Fruit fly (Drosophila melanogaster) whole organism, embryonic: ENCODE data around the gene Mbs.

ENCODE experiments used
- Asciz ChIP-seq: fragments of 200-800 bp; sonication (Bioruptor generic); optimal IDR thresholded peaks from 2 replicates; lab custom pipeline; 2017; ENCODE audit warnings: missing biosample characterization, mild to moderate bottlenecking, missing genetic modification characterization, missing genetic modification reagents
- Awh ChIP-seq: fragments of 200-800 bp; sonication (Bioruptor generic); IDR thresholded peaks from 2 replicates; pipeline ENCODE4, ENCODE4 v1.3.6; 2022; ENCODE audit warnings: missing biosample characterization, missing genetic modification characterization
- BtbVII ChIP-seq: fragments of 200-800 bp; sonication (Bioruptor generic); optimal IDR thresholded peaks from 3 replicates; lab custom pipeline; 2017; ENCODE audit warnings: missing biosample characterization, mild to moderate bottlenecking, missing genetic modification characterization
- CG10147 ChIP-seq: fragments of 200-800 bp; sonication (Bioruptor generic); optimal IDR thresholded peaks from 2 replicates; lab custom pipeline; 2019; ENCODE audit warnings: missing biosample characterization, mild to moderate bottlenecking, missing genetic modification characterization, moderate library complexity
- CG12155 ChIP-seq: fragments of 200-800 bp; sonication (Bioruptor generic); optimal IDR thresholded peaks from 3 replicates; lab custom pipeline; 2016; ENCODE audit warnings: missing biosample characterization, missing genetic modification characterization
- CG14050 ChIP-seq: fragments of 200-800 bp; sonication (Bioruptor generic); IDR thresholded peaks from 3 replicates; pipeline ENCODE4 v1.3.6; 2022; ENCODE audit warnings: missing biosample characterization, missing genetic modification characterization
- CG17186 ChIP-seq: fragments of 200-800 bp; sonication (Bioruptor generic); optimal IDR thresholded peaks from 3 replicates; lab custom pipeline; 2017; ENCODE audit warnings: missing biosample characterization, missing genetic modification reagents, missing genetic modification characterization
- CG2120 ChIP-seq: fragments of 200-800 bp; sonication (Bioruptor generic); optimal IDR thresholded peaks from 3 replicates; lab custom pipeline; 2016; ENCODE audit warnings: missing biosample characterization, missing genetic modification characterization
- CG32532 ChIP-seq: fragments of 200-800 bp; sonication (Bioruptor generic); IDR thresholded peaks from 2 replicates; pipeline ENCODE4 v1.3.6; 2022; ENCODE audit warnings: missing biosample characterization, missing genetic modification characterization
- CG34422 ChIP-seq: fragments of 200-800 bp; sonication (Bioruptor generic); IDR thresholded peaks from 3 replicates; pipeline ENCODE4 v1.3.6; 2022; ENCODE audit warnings: missing biosample characterization, missing genetic modification characterization
- CG7839 ChIP-seq: fragments of 200-800 bp; sonication (Bioruptor generic); optimal IDR thresholded peaks from 3 replicates; lab custom pipeline; 2018; ENCODE audit warnings: missing biosample characterization, mild to moderate bottlenecking, missing genetic modification characterization, moderate library complexity
- CG8089 ChIP-seq: fragments of 200-800 bp; sonication (Bioruptor generic); optimal IDR thresholded peaks from 3 replicates; lab custom pipeline; 2016; ENCODE audit warnings: missing biosample characterization, missing genetic modification characterization
- CG8281 ChIP-seq: fragments of 200-800 bp; sonication (Bioruptor generic); optimal IDR thresholded peaks from 2 replicates; lab custom pipeline; 2018; ENCODE audit warnings: missing biosample characterization, mild to moderate bottlenecking, missing genetic modification characterization, moderate library complexity
- CG9876 ChIP-seq: fragments of 200-800 bp; sonication (Bioruptor generic); optimal IDR thresholded peaks from 2 replicates; lab custom pipeline; 2016; ENCODE audit warnings: missing biosample characterization, missing genetic modification characterization
- Dp ChIP-seq: fragments of 200-800 bp; sonication (Bioruptor generic); optimal IDR thresholded peaks from 2 replicates; lab custom pipeline; 2018; ENCODE audit warnings: missing biosample characterization, mild to moderate bottlenecking, missing genetic modification characterization, moderate library complexity
- Dref ChIP-seq: fragments of 200-800 bp; sonication (Bioruptor generic); IDR thresholded peaks from 2 replicates; pipeline ENCODE4 v1.3.6; 2022; ENCODE audit warnings: missing biosample characterization, missing genetic modification characterization
- Hand ChIP-seq: fragments of 200-800 bp; sonication (Bioruptor generic); optimal IDR thresholded peaks from 2 replicates; lab custom pipeline; 2017; ENCODE audit warnings: mild to moderate bottlenecking, missing biosample characterization, missing genetic modification reagents, missing genetic modification characterization
- Hr51 ChIP-seq, 2 experiments: fragments of 200-800 bp; sonication (Bioruptor generic); optimal IDR thresholded peaks; 2 replicates in 1 of 2; 3 replicates in 1 of 2; lab custom pipeline; 2016 to 2018; ENCODE audit warnings: missing biosample characterization in 2 of 2, missing genetic modification characterization in 2 of 2, mild to moderate bottlenecking in 1 of 2, moderate library complexity in 1 of 2
- Med ChIP-seq: fragments of 200-800 bp; sonication (Bioruptor generic); peaks from one replicate; lab custom pipeline; 2016; ENCODE audit warnings: missing biosample characterization, missing genetic modification characterization, mild to moderate bottlenecking, inconsistent platforms, moderate library complexity
- NfI ChIP-seq: fragments of 200-800 bp; sonication (Bioruptor generic); optimal IDR thresholded peaks from 3 replicates; lab custom pipeline; 2018; ENCODE audit warnings: missing biosample characterization, mild to moderate bottlenecking, missing genetic modification characterization, moderate library complexity
- Pdp1 ChIP-seq, 2 experiments: fragments of 200-800 bp; sonication (Bioruptor generic); optimal IDR thresholded peaks; 3 replicates each; lab custom pipeline; 2016; ENCODE audit warnings: missing biosample characterization in 2 of 2, missing genetic modification characterization in 2 of 2, mild to moderate bottlenecking in 1 of 2, moderate library complexity in 1 of 2
- Scr ChIP-seq: fragments of 200-800 bp; sonication (Bioruptor generic); IDR thresholded peaks from 2 replicates; pipeline ENCODE4 v1.3.6; 2022; ENCODE audit warnings: missing biosample characterization, missing genetic modification characterization; ENCODE audit not compliant: partially characterized antibody
- Sin3A ChIP-seq: fragments of >200 bp; optimal IDR thresholded peaks from 2 replicates; lab custom pipeline; 2018
- Spps ChIP-seq: fragments of 200-800 bp; sonication (Bioruptor generic); optimal IDR thresholded peaks from 2 replicates; lab custom pipeline; 2018; ENCODE audit warnings: missing biosample characterization, mild to moderate bottlenecking, missing genetic modification characterization
- Trl ChIP-seq, 3 experiments: fragments of >200 bp in 2 of 3; fragments of 200-800 bp in 1 of 3; sonication (Bioruptor generic) in 1 of 3; optimal IDR thresholded peaks; 2 replicates in 1 of 3; 3 replicates in 2 of 3; lab custom pipeline; 2016 to 2017; ENCODE audit warnings: missing biosample characterization in 1 of 3, missing genetic modification characterization in 1 of 3
- abd-A ChIP-seq: fragments of 200-800 bp; sonication (Bioruptor generic); optimal IDR thresholded peaks from 3 replicates; lab custom pipeline; 2019; ENCODE audit warnings: missing biosample characterization, mild to moderate bottlenecking, missing genetic modification characterization, moderate library complexity
- bowl ChIP-seq: fragments of 200-800 bp; sonication (Bioruptor generic); IDR thresholded peaks from 2 replicates; pipeline ENCODE4 v1.3.6; 2022; ENCODE audit warnings: missing biosample characterization, missing genetic modification characterization
- chinmo ChIP-seq: fragments of 200-800 bp; sonication (Bioruptor generic); IDR thresholded peaks from 4 replicates; pipeline ENCODE4 v1.3.6; 2022; ENCODE audit warnings: missing biosample characterization, missing genetic modification characterization; ENCODE audit not compliant: partially characterized antibody
- crc ChIP-seq: fragments of 200-800 bp; sonication (Bioruptor generic); optimal IDR thresholded peaks from 2 replicates; lab custom pipeline; 2016; ENCODE audit warnings: missing biosample characterization, missing genetic modification characterization
- crol ChIP-seq: fragments of 200-800 bp; sonication (Bioruptor generic); IDR thresholded peaks from 2 replicates; pipeline ENCODE4 v1.3.6; 2022; ENCODE audit warnings: missing biosample characterization, missing genetic modification characterization
- da ChIP-seq: fragments of 200-800 bp; sonication (Bioruptor generic); optimal IDR thresholded peaks from 2 replicates; lab custom pipeline; 2016; ENCODE audit warnings: missing biosample characterization, missing genetic modification characterization
- dati ChIP-seq: fragments of 200-800 bp; sonication (Bioruptor generic); IDR thresholded peaks from 2 replicates; pipeline ENCODE4 v1.3.6; 2022; ENCODE audit warnings: missing biosample characterization, missing genetic modification characterization
- dmrt99B ChIP-seq: fragments of 200-800 bp; sonication (Bioruptor generic); optimal IDR thresholded peaks from 2 replicates; lab custom pipeline; 2018; ENCODE audit warnings: missing biosample characterization, mild to moderate bottlenecking, missing genetic modification characterization, moderate library complexity
- fd96Cb ChIP-seq: fragments of 200-800 bp; sonication (Bioruptor generic); optimal IDR thresholded peaks from 2 replicates; lab custom pipeline; 2018; ENCODE audit warnings: missing biosample characterization, mild to moderate bottlenecking, missing genetic modification characterization, moderate library complexity
- gsb-n ChIP-seq: fragments of 200-800 bp; sonication (Bioruptor generic); optimal IDR thresholded peaks from 3 replicates; lab custom pipeline; 2018; ENCODE audit warnings: missing biosample characterization, mild to moderate bottlenecking, missing genetic modification characterization
- ken ChIP-seq: fragments of 200-800 bp; sonication (Bioruptor generic); IDR thresholded peaks from 3 replicates; pipeline ENCODE4 v1.3.6; 2022; ENCODE audit warnings: missing biosample characterization, missing genetic modification characterization
- lbe ChIP-seq: fragments of 200-800 bp; sonication (Bioruptor generic); optimal IDR thresholded peaks from 2 replicates; lab custom pipeline; 2016; ENCODE audit warnings: missing biosample characterization, mild to moderate bottlenecking, missing genetic modification characterization
- lilli ChIP-seq: fragments of 200-800 bp; sonication (Bioruptor generic); optimal IDR thresholded peaks from 3 replicates; lab custom pipeline; 2016; ENCODE audit warnings: missing biosample characterization, missing genetic modification characterization
- nerfin-2 ChIP-seq: fragments of 200-800 bp; sonication (Bioruptor generic); IDR thresholded peaks from 2 replicates; pipeline ENCODE4 v1.3.6; 2022; ENCODE audit warnings: missing biosample characterization, missing genetic modification characterization; ENCODE audit not compliant: partially characterized antibody
- ranshi ChIP-seq: fragments of 200-800 bp; sonication (Bioruptor generic); IDR thresholded peaks from 2 replicates; pipeline ENCODE4 v1.3.6; 2022; ENCODE audit warnings: missing biosample characterization, missing genetic modification characterization
- repo ChIP-seq: fragments of 200-800 bp; sonication (Bioruptor generic); optimal IDR thresholded peaks from 2 replicates; lab custom pipeline; 2016; ENCODE audit warnings: missing biosample characterization, missing genetic modification characterization
- row ChIP-seq: fragments of 200-800 bp; sonication (Bioruptor generic); IDR thresholded peaks from 3 replicates; pipeline ENCODE4 v1.3.6; 2022; ENCODE audit warnings: missing biosample characterization, missing genetic modification characterization
- sd ChIP-seq: fragments of 200-800 bp; sonication (Bioruptor generic); optimal IDR thresholded peaks from 3 replicates; lab custom pipeline; 2018; ENCODE audit warnings: missing biosample characterization, mild to moderate bottlenecking, missing genetic modification characterization, moderate library complexity
- sens ChIP-seq: fragments of 200-800 bp; sonication (Bioruptor generic); peaks from one replicate; lab custom pipeline; 2016; ENCODE audit warnings: missing biosample characterization, missing genetic modification characterization
- sqz ChIP-seq: fragments of 200-800 bp; sonication (Bioruptor generic); optimal IDR thresholded peaks from 3 replicates; lab custom pipeline; 2018; ENCODE audit warnings: missing biosample characterization, mild to moderate bottlenecking, missing genetic modification characterization
- stc ChIP-seq: fragments of 200-800 bp; sonication (Bioruptor generic); IDR thresholded peaks from 2 replicates; pipeline ENCODE4 v1.3.6; 2022; ENCODE audit warnings: missing biosample characterization, missing genetic modification characterization
- tgo ChIP-seq: fragments of 200-800 bp; sonication (Bioruptor generic); IDR thresholded peaks from 3 replicates; pipeline ENCODE4 v1.3.6; 2022; ENCODE audit warnings: missing biosample characterization, missing genetic modification characterization
- tin ChIP-seq: fragments of 200-800 bp; sonication (Bioruptor generic); optimal IDR thresholded peaks from 3 replicates; lab custom pipeline; 2016; ENCODE audit warnings: missing biosample characterization, missing genetic modification characterization

Mbs gene

DNA sequence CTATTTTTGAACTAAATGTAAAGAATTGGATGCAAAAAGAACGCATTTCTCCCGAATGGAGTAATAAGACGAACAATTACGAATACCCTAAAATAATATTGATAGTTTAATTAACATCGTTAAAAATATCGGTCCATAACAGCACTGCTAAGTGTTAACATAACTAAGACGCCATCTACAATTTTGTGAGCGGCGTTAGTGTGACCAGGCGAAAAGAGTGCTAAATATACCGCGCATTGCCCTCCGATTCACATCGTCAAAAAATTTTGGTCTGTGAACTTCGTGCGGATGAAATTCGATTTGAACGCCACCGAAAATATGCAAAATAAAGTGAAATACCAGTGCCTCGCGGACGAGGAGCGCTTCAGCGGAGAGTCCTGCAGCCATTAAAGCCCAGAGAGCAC is at the start of gene Mbs (continued):
- TF ChIP-seq ranshi (GFP tag; lab: Robert Waterston, UW) (no peak), Dref (GFP tag; lab: Robert Waterston, UW) (peak; percentile 41), lbe (GFP tag; lab: Kevin White, UChicago) (no peak), CG34422 (peak; percentile 50; the same call in 1 of the 3 replicates), CG32532 (no peak), Trl (optimal IDR thresholded peaks at IDR 0.05; lab: Kevin White, UChicago) (no peak), Trl (GFP tag; optimal IDR thresholded peaks at IDR 0.05; lab: Kevin White, UChicago) (no peak), Spps (no peak), da (GFP tag; lab: Kevin White, UChicago) (no peak), Sin3A (lab: Kevin White, UChicago) (peak; percentile 27), repo (GFP tag; lab: Kevin White, UChicago) (no peak), stc (GFP tag; lab: Robert Waterston, UW) (no peak), Asciz (peak; percentile 18), Hand (GFP tag; lab: Kevin White, UChicago) (no peak), Scr (GFP tag; lab: Robert Waterston, UW) (peak; percentile 65), NfI (GFP tag; lab: Kevin White, UChicago) (no peak), fd96Cb (tag; lab: Kevin White, UChicago) (no peak), row (peak; percentile 32; the same call in 1 of the 3 replicates), nerfin-2 (GFP tag; lab: Robert Waterston, UW) (0 out of 2 replicates have a peak, but pooled peaks have one; percentile 7), dati (GFP tag; lab: Robert Waterston, UW) (no peak), Dp (GFP tag; lab: Kevin White, UChicago) (no peak)

DNA sequence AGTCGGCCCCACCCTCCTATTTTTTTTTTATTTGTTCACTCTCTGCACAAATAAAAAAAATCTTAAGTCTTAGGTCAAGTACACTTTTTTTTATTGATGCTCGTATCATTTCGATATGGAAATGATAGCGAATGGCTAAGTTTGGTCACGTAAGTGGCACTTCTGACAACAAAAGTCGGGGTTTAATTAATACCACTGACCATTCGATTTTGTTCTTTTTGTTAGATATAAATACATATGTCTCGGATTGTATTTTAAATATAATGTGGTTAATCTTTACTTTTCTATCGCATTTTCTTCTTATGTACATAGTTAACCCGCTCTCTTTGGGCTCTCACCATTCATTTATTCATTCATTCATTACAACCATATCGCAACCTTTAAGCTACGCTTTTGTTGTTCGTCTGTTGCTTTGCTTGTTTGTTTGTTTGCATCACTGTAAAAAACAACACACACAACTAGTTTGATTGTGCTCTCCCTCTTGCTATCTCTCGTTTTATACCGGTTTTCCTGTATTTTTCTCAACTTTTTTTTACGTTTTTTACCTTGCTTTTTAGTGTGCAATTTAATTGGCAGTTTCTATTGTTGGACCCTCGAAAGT is 49.5 kb upstream of the Mbs start:
- peak; percentile 6 for TF ChIP-seq CG7839
- TF ChIP-seq crc (GFP tag; lab: Kevin White, UChicago) = peak; percentile 5
- no peak for TF ChIP-seq tin (GFP tag; lab: Kevin White, UChicago)
- TF ChIP-seq sd (tag; lab: Kevin White, UChicago) = peak; percentile 6
- TF ChIP-seq lilli (GFP tag; lab: Kevin White, UChicago) = peak; percentile 1
- TF ChIP-seq gsb-n (tag; lab: Kevin White, UChicago) = no peak
- TF ChIP-seq Med (GFP tag; lab: Kevin White, UChicago) = peak; percentile 72
- TF ChIP-seq CG17186 = no peak
- TF ChIP-seq Awh (GFP tag; lab: Robert Waterston, UW) = no peak
- 0 out of 3 replicates have a peak, but pooled peaks have one; percentile 10 for TF ChIP-seq row
- peak in 1 of 2 experiments; percentile 25 for TF ChIP-seq Hr51 (GFP tag; optimal IDR thresholded peaks at IDR 0.05; lab: Kevin White, UChicago)
- no peak for TF ChIP-seq ken (GFP tag; lab: Robert Waterston, UW)
- TF ChIP-seq chinmo (GFP tag; lab: Robert Waterston, UW) = 0 out of 4 replicates have a peak, but pooled peaks have one; percentile 17
- peak in 1 of 2 experiments; percentile 10 for TF ChIP-seq Pdp1 (GFP tag; optimal IDR thresholded peaks at IDR 0.05; lab: Kevin White, UChicago)
- TF ChIP-seq sens = peak; percentile 77
- TF ChIP-seq dmrt99B (tag; lab: Kevin White, UChicago) = peak; percentile 5
- TF ChIP-seq Dref (GFP tag; lab: Robert Waterston, UW) = no peak
- no peak for TF ChIP-seq CG12155 (GFP tag; lab: Kevin White, UChicago)
- TF ChIP-seq CG14050 = no peak
- TF ChIP-seq abd-A (tag; lab: Kevin White, UChicago) = peak; percentile 14
- peak; percentile 98 for TF ChIP-seq CG8281
- TF ChIP-seq CG2120 (GFP tag; lab: Kevin White, UChicago) = peak; percentile 8
- no peak for TF ChIP-seq tgo (GFP tag; lab: Robert Waterston, UW)
- no peak for TF ChIP-seq crol (GFP tag; lab: Robert Waterston, UW)
- TF ChIP-seq CG10147 = no peak
- no peak for TF ChIP-seq bowl (GFP tag; lab: Robert Waterston, UW)
- TF ChIP-seq BtbVII (GFP tag; lab: Kevin White, UChicago) = peak; percentile 61
- TF ChIP-seq Trl (optimal IDR thresholded peaks at IDR 0.05; lab: Kevin White, UChicago) = peak in 1 of 2 experiments; percentile 18
- TF ChIP-seq Trl (GFP tag; optimal IDR thresholded peaks at IDR 0.05; lab: Kevin White, UChicago) = no peak
- no peak for TF ChIP-seq CG9876 (GFP tag; lab: Kevin White, UChicago)
- no peak for TF ChIP-seq CG8089 (GFP tag; lab: Kevin White, UChicago)
- 0 out of 2 replicates have a peak, but pooled peaks have one; percentile 25 for TF ChIP-seq stc (GFP tag; lab: Robert Waterston, UW)
- peak; percentile 24 for TF ChIP-seq sqz (GFP tag; lab: Kevin White, UChicago)
